Fruit fly (Drosophila melanogaster): Measurements from ENCODE around the gene AcCoAS.
A peak's percentile ranks its signal among the peaks of the same experiment; 100 is the strongest.

Gene AcCoAS

dm6 chr3L:21253761-21254523 lies 26.1 kb downstream of the AcCoAS start:
- TF ChIP-seq spab (GFP tag; optimal IDR thresholded peaks at IDR 0.05) (peak; percentile 99), CG3919 (GFP tag; optimal IDR thresholded peaks at IDR 0.05) (peak; percentile 99), cyc (GFP tag; optimal IDR thresholded peaks at IDR 0.05) (peak; percentile 99), net (GFP tag; optimal IDR thresholded peaks at IDR 0.05) (peak; percentile 97), CG16779 (tag; optimal IDR thresholded peaks at IDR 0.05) (peak; percentile 90), Sox102F (GFP tag; optimal IDR thresholded peaks at IDR 0.05) (peak; percentile 99), CG7368 (GFP tag; optimal IDR thresholded peaks at IDR 0.05) (peak; percentile 98), CG31627 (GFP tag; optimal IDR thresholded peaks at IDR 0.05) (peak; percentile 99), CG6276 (GFP tag; optimal IDR thresholded peaks at IDR 0.05) (peak; percentile 71), CG15336 (GFP tag; IDR thresholded peaks at IDR 0.05) (peak; percentile 82), CG11294 (GFP tag; IDR thresholded peaks at IDR 0.05) (peak; percentile 63), CG6792 (GFP tag; optimal IDR thresholded peaks at IDR 0.05) (peak; percentile 99), Blimp-1 (GFP tag; optimal IDR thresholded peaks at IDR 0.05) (peak; percentile 97), CG10669 (GFP tag; optimal IDR thresholded peaks at IDR 0.05) (peak; percentile 99), Smox (GFP tag; optimal IDR thresholded peaks at IDR 0.05) (peak; percentile 99), dsx (GFP tag; optimal IDR thresholded peaks at IDR 0.05; ENCODE audit: poor library complexity, severe bottlenecking) (peak; percentile 98), achi (GFP tag; optimal IDR thresholded peaks at IDR 0.05) (peak; percentile 98), CG34406 (GFP tag; optimal IDR thresholded peaks at IDR 0.05) (peak; percentile 99), pdm3 (GFP tag; optimal IDR thresholded peaks at IDR 0.05) (peak; percentile 99), CG32006 (GFP tag; optimal IDR thresholded peaks at IDR 0.05) (peak; percentile 81), Sox15 (GFP tag; optimal IDR thresholded peaks at IDR 0.05) (peak; percentile 98), CG8319 (GFP tag; optimal IDR thresholded peaks at IDR 0.05) (peak; percentile 99), CG10631 (GFP tag; optimal IDR thresholded peaks at IDR 0.05) (peak; percentile 99), OdsH (GFP tag; optimal IDR thresholded peaks at IDR 0.05) (peak; percentile 98), CG1621 (tag; optimal IDR thresholded peaks at IDR 0.05) (peak; percentile 96), Sox14 (GFP tag; optimal IDR thresholded peaks at IDR 0.05) (peak; percentile 98), dac (GFP tag; optimal IDR thresholded peaks at IDR 0.05) (peak; percentile 8), topi (GFP tag; optimal IDR thresholded peaks at IDR 0.05) (peak; percentile 100), fkh (GFP tag; optimal IDR thresholded peaks at IDR 0.05) (no peak), Eip78C (GFP tag) (peak; percentile 100), Hr38 (GFP tag; optimal IDR thresholded peaks at IDR 0.05) (no peak), CG8632 (GFP tag; optimal IDR thresholded peaks at IDR 0.05) (peak; percentile 99), CG11762 (GFP tag; optimal IDR thresholded peaks at IDR 0.05; ENCODE audit: insufficient read depth) (peak; percentile 97), CG4318 (GFP tag; optimal IDR thresholded peaks at IDR 0.05) (peak; percentile 65), esn (GFP tag; optimal IDR thresholded peaks at IDR 0.05) (peak; percentile 100), salr (GFP tag; optimal IDR thresholded peaks at IDR 0.05) (peak; percentile 89 to 97), CG6163 (GFP tag; IDR thresholded peaks at IDR 0.05) (peak; percentile 98), fd85E (GFP tag; optimal IDR thresholded peaks at IDR 0.05) (peak; percentile 97), Met (GFP tag; optimal IDR thresholded peaks at IDR 0.05) (peak; percentile 99), CG9139 (GFP tag; optimal IDR thresholded peaks at IDR 0.05) (peak; percentile 98), svp (GFP tag) (peak; percentile 100), eg (GFP tag; IDR thresholded peaks at IDR 0.05) (peak; percentile 82), vri (GFP tag; optimal IDR thresholded peaks at IDR 0.05) (peak; percentile 99), acj6 (GFP tag; optimal IDR thresholded peaks at IDR 0.05) (peak; percentile 99), lz (GFP tag; optimal IDR thresholded peaks at IDR 0.05) (peak; percentile 99), Lpt (GFP tag; optimal IDR thresholded peaks at IDR 0.05) (peak; percentile 89), CG11902 (GFP tag; optimal IDR thresholded peaks at IDR 0.05) (peak; percentile 99), Ets21C (GFP tag; optimal IDR thresholded peaks at IDR 0.05) (peak; percentile 98), CG6854 (GFP tag; optimal IDR thresholded peaks at IDR 0.05) (peak; percentile 99), Eip93F (GFP tag; optimal IDR thresholded peaks at IDR 0.05) (peak; percentile 99), CG3032 (tag; optimal IDR thresholded peaks at IDR 0.05) (peak; percentile 99)

Measured in whole organism, prepupa.